Worm (Caenorhabditis elegans) whole organism, young adult: ENCODE data around the gene F54F2.6.

Experiments used
- C17E4.6 ChIP-seq: fragments of 200-800 bp; sonication (Bioruptor generic); IDR thresholded peaks from 2 replicates; pipeline ENCODE4 v1.3.6; 2022; ENCODE audit warnings: missing genetic modification reagents, missing genetic modification characterization, missing compliant biosample characterization
- F39B2.1 ChIP-seq: fragments of 200-800 bp; sonication (Bioruptor generic); IDR thresholded peaks from 2 replicates; pipeline ENCODE4 v1.3.6; 2022; ENCODE audit warnings: missing genetic modification reagents, missing genetic modification characterization, missing compliant biosample characterization
- ZK185.1 ChIP-seq: sonication (generic microtip); optimal IDR thresholded peaks from 2 replicates; lab custom pipeline; 2016; ENCODE audit warnings: mild to moderate bottlenecking, missing genetic modification characterization, missing compliant biosample characterization; ENCODE audit not compliant: poor library complexity, severe bottlenecking
- athp-1 ChIP-seq: sonication (generic microtip); optimal IDR thresholded peaks from 2 replicates; lab custom pipeline; 2017; ENCODE audit warnings: mild to moderate bottlenecking, missing genetic modification characterization, missing compliant biosample characterization
- attf-5 ChIP-seq: fragments of 200-800 bp; sonication (Bioruptor generic); optimal IDR thresholded peaks from 2 replicates; lab custom pipeline; 2018; ENCODE audit warnings: mild to moderate bottlenecking, missing genetic modification characterization, missing compliant biosample characterization
- attf-6 ChIP-seq: fragments of 200-800 bp; sonication (Bioruptor generic); IDR thresholded peaks from 2 replicates; pipeline ENCODE4 v1.3.6; 2022; ENCODE audit warnings: missing genetic modification reagents, missing genetic modification characterization, missing compliant biosample characterization
- bed-1 ChIP-seq: fragments of 200-800 bp; sonication (Bioruptor generic); IDR thresholded peaks from 2 replicates; pipeline ENCODE4 v1.3.6; 2022; ENCODE audit warnings: missing genetic modification reagents, missing genetic modification characterization, missing compliant biosample characterization
- cebp-1 ChIP-seq, 2 experiments: fragments of 200-800 bp in 1 of 2; sonication (Bioruptor generic) in 1 of 2; sonication (generic microtip) in 1 of 2; IDR thresholded peaks in 1 of 2; optimal IDR thresholded peaks in 1 of 2; 2 replicates each; pipeline versions ENCODE4 v1.3.6 to Lab custom; 2017 to 2022; ENCODE audit warnings: missing compliant biosample characterization in 2 of 2, missing genetic modification characterization in 2 of 2, mild to moderate bottlenecking in 1 of 2, missing genetic modification reagents in 1 of 2, moderate library complexity in 1 of 2
- cebp-2 ChIP-seq: fragments of 200-800 bp; sonication (Bioruptor generic); IDR thresholded peaks from 2 replicates; pipeline ENCODE4 v1.3.6; 2022; ENCODE audit warnings: missing genetic modification characterization, missing compliant biosample characterization
- ceh-100 ChIP-seq: fragments of 200-800 bp; sonication (Bioruptor generic); IDR thresholded peaks from 2 replicates; pipeline ENCODE4 v1.3.6; 2022; ENCODE audit warnings: missing genetic modification reagents, missing genetic modification characterization, missing compliant biosample characterization
- ceh-58 ChIP-seq: fragments of 200-800 bp; sonication (Bioruptor generic); IDR thresholded peaks from 2 replicates; pipeline ENCODE4 v1.3.6; 2022; ENCODE audit warnings: missing genetic modification characterization, missing compliant biosample characterization
- chd-7 ChIP-seq: sonication (generic microtip); optimal IDR thresholded peaks from 2 replicates; lab custom pipeline; 2016; ENCODE audit warnings: mild to moderate bottlenecking, missing genetic modification characterization, moderate library complexity, missing compliant biosample characterization
- die-1 ChIP-seq: sonication (generic microtip); optimal IDR thresholded peaks from 2 replicates; lab custom pipeline; 2016; ENCODE audit warnings: missing genotype, mild to moderate bottlenecking, missing genetic modification characterization, missing compliant biosample characterization
- dpl-1 ChIP-seq: fragments of 150-350 bp; optimal IDR thresholded peaks from 2 replicates; lab custom pipeline; 2014; ENCODE audit warnings: missing biosample characterization, missing genetic modification reagents, missing genetic modification characterization
- fkh-3 ChIP-seq: sonication (generic microtip); optimal IDR thresholded peaks from 2 replicates; lab custom pipeline; 2016; ENCODE audit warnings: mild to moderate bottlenecking, missing genetic modification characterization, missing compliant biosample characterization
- gei-17 ChIP-seq: fragments of 200-800 bp; sonication (Bioruptor generic); optimal IDR thresholded peaks from 2 replicates; lab custom pipeline; 2018; ENCODE audit warnings: mild to moderate bottlenecking, missing genetic modification characterization, missing compliant biosample characterization
- hmg-1.2 ChIP-seq: fragments of 200-800 bp; sonication (Bioruptor generic); IDR thresholded peaks from 2 replicates; pipeline ENCODE4 v1.3.6; 2022; ENCODE audit warnings: missing genetic modification reagents, missing genetic modification characterization, missing compliant biosample characterization
- hrde-1 ChIP-seq: sonication (generic microtip); optimal IDR thresholded peaks from 2 replicates; lab custom pipeline; 2016; ENCODE audit warnings: missing genetic modification characterization, mild to moderate bottlenecking, missing compliant biosample characterization, moderate library complexity, missing genotype, missing genetic modification reagents, borderline replicate concordance
- let-526 ChIP-seq: fragments of 200-800 bp; sonication (Bioruptor generic); IDR thresholded peaks from 2 replicates; pipeline ENCODE4 v1.3.6; 2022; ENCODE audit warnings: missing genetic modification reagents, missing genetic modification characterization, missing compliant biosample characterization
- let-607 ChIP-seq, 2 experiments: fragments of 200-800 bp in 1 of 2; sonication (Bioruptor generic) in 1 of 2; sonication (generic microtip) in 1 of 2; optimal IDR thresholded peaks; 2 replicates each; lab custom pipeline; 2016 to 2018; ENCODE audit warnings: mild to moderate bottlenecking in 2 of 2, missing compliant biosample characterization in 2 of 2, missing genetic modification characterization in 2 of 2, moderate library complexity in 2 of 2, missing genotype in 1 of 2
- lin-35 ChIP-seq, 3 experiments: fragments of 150-350 bp in 2 of 3; sonication (generic microtip) in 1 of 3; optimal IDR thresholded peaks; 2 replicates each; lab custom pipeline; 2014 to 2018; ENCODE audit warnings: missing biosample characterization in 3 of 3, missing genetic modification characterization in 3 of 3, missing genetic modification reagents in 3 of 3
- lin-54 ChIP-seq: fragments of 200-800 bp; sonication (Bioruptor generic); optimal IDR thresholded peaks from 2 replicates; lab custom pipeline; 2018; ENCODE audit warnings: mild to moderate bottlenecking, missing genetic modification characterization, missing compliant biosample characterization
- lsy-27 ChIP-seq: sonication (generic microtip); optimal IDR thresholded peaks from 2 replicates; lab custom pipeline; 2017; ENCODE audit warnings: missing genetic modification characterization, mild to moderate bottlenecking, missing compliant biosample characterization, antibody characterized with exemption, missing genotype, borderline replicate concordance; ENCODE audit not compliant: insufficient read depth
- madf-3 ChIP-seq: fragments of 200-800 bp; sonication (Bioruptor generic); IDR thresholded peaks from 2 replicates; pipeline ENCODE4 v1.3.6; 2022; ENCODE audit warnings: missing genetic modification reagents, missing genetic modification characterization, missing compliant biosample characterization
- madf-6 ChIP-seq: fragments of 200-800 bp; sonication (Bioruptor generic); IDR thresholded peaks from 2 replicates; pipeline ENCODE4 v1.3.6; 2022; ENCODE audit warnings: missing genetic modification reagents, missing genetic modification characterization, missing compliant biosample characterization
- mxl-1 ChIP-seq: sonication (generic microtip); optimal IDR thresholded peaks from 2 replicates; lab custom pipeline; 2016; ENCODE audit warnings: missing genetic modification characterization, missing compliant biosample characterization
- nfya-2 ChIP-seq: fragments of 200-800 bp; sonication (Bioruptor generic); IDR thresholded peaks from 2 replicates; pipeline ENCODE4 v1.3.6; 2022; ENCODE audit warnings: missing genetic modification reagents, missing genetic modification characterization, missing compliant biosample characterization
- nfyb-1 ChIP-seq: fragments of 200-800 bp; sonication (Bioruptor generic); IDR thresholded peaks from 2 replicates; pipeline ENCODE4 v1.3.6; 2022; ENCODE audit warnings: missing genetic modification reagents, missing genetic modification characterization, missing compliant biosample characterization
- nhr-179 ChIP-seq: sonication (generic microtip); optimal IDR thresholded peaks from 2 replicates; lab custom pipeline; 2016; ENCODE audit warnings: mild to moderate bottlenecking, missing genetic modification characterization, missing compliant biosample characterization
- nhr-80 ChIP-seq: sonication (generic microtip); optimal IDR thresholded peaks from 2 replicates; lab custom pipeline; 2016; ENCODE audit warnings: missing genetic modification characterization, missing compliant biosample characterization
- pbrm-1 ChIP-seq: fragments of 200-800 bp; sonication (Bioruptor generic); IDR thresholded peaks from 2 replicates; pipeline ENCODE4 v1.3.6; 2022; ENCODE audit warnings: missing genetic modification reagents, missing genetic modification characterization, missing compliant biosample characterization
- pha-4 ChIP-seq: fragments of 150-350 bp; sonication (generic microtip); optimal IDR thresholded peaks from 2 replicates; lab custom pipeline; 2014; ENCODE audit warnings: missing biosample characterization, missing genetic modification reagents, missing genetic modification characterization
- rec-8 ChIP-seq, 2 experiments: sonication (generic microtip); optimal IDR thresholded peaks; 2 replicates each; lab custom pipeline; 2016; ENCODE audit warnings: mild to moderate bottlenecking in 2 of 2, missing genetic modification characterization in 2 of 2, missing genetic modification reagents in 2 of 2, missing genotype in 2 of 2, missing biosample characterization in 1 of 2, missing compliant biosample characterization in 1 of 2, moderate library complexity in 1 of 2
- repo-1 ChIP-seq: sonication (generic microtip); optimal IDR thresholded peaks from 2 replicates; lab custom pipeline; 2017; ENCODE audit warnings: mild to moderate bottlenecking, missing genetic modification characterization, missing compliant biosample characterization
- rpc-1 ChIP-seq, 2 experiments: fragments of 150-350 bp in 1 of 2; sonication (generic microtip) in 1 of 2; optimal IDR thresholded peaks; 2 replicates each; lab custom pipeline; 2014 to 2018; ENCODE audit warnings: missing biosample characterization in 1 of 2, missing genetic modification characterization in 1 of 2, missing genetic modification reagents in 1 of 2, missing genotype in 1 of 2
- snpc-3.4 ChIP-seq: sonication (generic microtip); optimal IDR thresholded peaks from 2 replicates; lab custom pipeline; 2017; ENCODE audit warnings: missing genetic modification characterization, mild to moderate bottlenecking, missing compliant biosample characterization, antibody characterized with exemption, moderate library complexity, missing genotype, missing genetic modification reagents
- sptf-2 ChIP-seq: fragments of 200-800 bp; sonication (Bioruptor generic); optimal IDR thresholded peaks from 2 replicates; lab custom pipeline; 2018; ENCODE audit warnings: mild to moderate bottlenecking, missing genetic modification characterization, missing compliant biosample characterization
- unc-62 ChIP-seq: fragments of 150-350 bp; optimal IDR thresholded peaks from 2 replicates; lab custom pipeline; 2014; ENCODE audit warnings: missing biosample characterization, missing genetic modification reagents, missing genetic modification characterization
- xnd-1 ChIP-seq: sonication (generic microtip); optimal IDR thresholded peaks from 2 replicates; lab custom pipeline; 2016; ENCODE audit warnings: missing genotype, missing genetic modification reagents, missing genetic modification characterization, missing compliant biosample characterization
- zfh-2 ChIP-seq: fragments of 200-800 bp; sonication (Bioruptor generic); conservative IDR thresholded peaks from 2 replicates; pipeline ENCODE4 v1.3.6; 2022; ENCODE audit warnings: missing genetic modification reagents, missing genetic modification characterization, missing compliant biosample characterization
- ztf-18 ChIP-seq: sonication (generic microtip); optimal IDR thresholded peaks from 2 replicates; lab custom pipeline; 2016; ENCODE audit warnings: missing genotype, mild to moderate bottlenecking, missing genetic modification characterization, missing compliant biosample characterization
- ztf-25 ChIP-seq: fragments of 200-800 bp; sonication (Bioruptor generic); IDR thresholded peaks from 2 replicates; pipeline ENCODE4 v1.3.6; 2022; ENCODE audit warnings: missing genetic modification reagents, missing genetic modification characterization, missing compliant biosample characterization
- ztf-3 ChIP-seq: fragments of 200-800 bp; sonication (Bioruptor generic); optimal IDR thresholded peaks from 2 replicates; lab custom pipeline; 2018; ENCODE audit warnings: mild to moderate bottlenecking, missing genetic modification characterization, missing compliant biosample characterization

The F54F2.6 gene

ce11 chrIII:8799964-8800795, at the start of gene F54F2.6 (continued):
- TF ChIP-seq ceh-100 (GFP tag; lab: Robert Waterston, UW): no peak
- 0 out of 2 replicates have a peak, but pooled peaks have one; percentile 32 for TF ChIP-seq C17E4.6 (GFP tag; lab: Robert Waterston, UW)
- TF ChIP-seq lin-35 (GFP tag; optimal IDR thresholded peaks at IDR 0.05; lab: Kevin White, UChicago): peak in 1 of 3 experiments; percentile 78
- no peak for TF ChIP-seq F39B2.1 (GFP tag; lab: Robert Waterston, UW)
- TF ChIP-seq fkh-3 (tag; lab: Kevin White, UChicago): no peak
- peak; percentile 52 for TF ChIP-seq ZK185.1 (tag; lab: Kevin White, UChicago)
- peak; percentile 53 for TF ChIP-seq ztf-3 (GFP tag; lab: Kevin White, UChicago)
- no peak for TF ChIP-seq mxl-1 (tag; lab: Kevin White, UChicago)
- 0 out of 2 replicates have a peak, but pooled peaks have one; percentile 10 for TF ChIP-seq pbrm-1
- peak; percentile 25 for TF ChIP-seq gei-17
- no peak for TF ChIP-seq nhr-179
- no peak for TF ChIP-seq dpl-1

ce11 chrIII:8849507-8849906, 49.0 kb upstream of the F54F2.6 start, which contains the start of gene F44E2.8:
F44E2.8 (minus strand) TSS chrIII:8849877.
- peak; percentile 55 for TF ChIP-seq madf-6 (GFP tag; lab: Robert Waterston, UW)
- no peak for TF ChIP-seq attf-5
- 0 out of 2 replicates have a peak, but pooled peaks have one; percentile 15 for TF ChIP-seq attf-6 (GFP tag; lab: Robert Waterston, UW)
- no peak for TF ChIP-seq rpc-1 (optimal IDR thresholded peaks at IDR 0.05; lab: Kevin White, UChicago)
- TF ChIP-seq rpc-1 (tag; optimal IDR thresholded peaks at IDR 0.05; lab: Kevin White, UChicago): no peak
- TF ChIP-seq pha-4 (tag; lab: Kevin White, UChicago): no peak
- TF ChIP-seq hmg-1.2 (GFP tag; lab: Robert Waterston, UW): 0 out of 2 replicates have a peak, but pooled peaks have one; percentile 16
- peak; percentile 14 for TF ChIP-seq xnd-1 (tag; lab: Kevin White, UChicago)
- TF ChIP-seq let-607 (tag; optimal IDR thresholded peaks at IDR 0.05; lab: Kevin White, UChicago): no peak
- TF ChIP-seq athp-1: peak; percentile 17
- TF ChIP-seq ztf-25: no peak
- no peak for TF ChIP-seq lin-54 (GFP tag; lab: Kevin White, UChicago)
- peak; percentile 38 for TF ChIP-seq repo-1
- TF ChIP-seq lsy-27 (tag; lab: Kevin White, UChicago): no peak
- TF ChIP-seq rec-8 (tag; optimal IDR thresholded peaks at IDR 0.05; lab: Kevin White, UChicago): no peak
- TF ChIP-seq unc-62 (GFP tag; lab: Kevin White, UChicago): no peak
- TF ChIP-seq ztf-18 (tag; lab: Kevin White, UChicago): peak; percentile 17
- no peak for TF ChIP-seq sptf-2 (GFP tag; lab: Kevin White, UChicago)
- TF ChIP-seq nhr-80 (tag; lab: Kevin White, UChicago): no peak
- TF ChIP-seq nfya-2 (GFP tag; lab: Robert Waterston, UW): no peak
- TF ChIP-seq bed-1 (GFP tag; lab: Robert Waterston, UW): no peak
- TF ChIP-seq fkh-3 (tag; lab: Kevin White, UChicago): no peak
- 0 out of 2 replicates have a peak, but pooled peaks have one; percentile 52 for TF ChIP-seq nfyb-1 (GFP tag; lab: Robert Waterston, UW)
- TF ChIP-seq, all 124 proteins: peak for 8

- TF ChIP-seq lsy-27 (tag; lab: Kevin White, UChicago): no peak
- TF ChIP-seq die-1: no peak
- TF ChIP-seq hrde-1: no peak
- no peak for TF ChIP-seq ceh-58
- TF ChIP-seq zfh-2 (GFP tag; lab: Robert Waterston, UW): no peak
- TF ChIP-seq madf-3: no peak
- TF ChIP-seq chd-7 (tag; lab: Kevin White, UChicago): no peak
- no peak for TF ChIP-seq nfya-2 (GFP tag; lab: Robert Waterston, UW)
- no peak for TF ChIP-seq cebp-1 (GFP tag; IDR thresholded peaks at IDR 0.05; lab: Robert Waterston, UW)
- no peak for TF ChIP-seq cebp-1 (tag; optimal IDR thresholded peaks at IDR 0.05; lab: Kevin White, UChicago)
- no peak for TF ChIP-seq lin-35 (GFP tag; optimal IDR thresholded peaks at IDR 0.05; lab: Kevin White, UChicago)
- TF ChIP-seq snpc-3.4: no peak
- TF ChIP-seq cebp-2 (GFP tag; lab: Robert Waterston, UW): no peak
- TF ChIP-seq let-526 (GFP tag; lab: Robert Waterston, UW): no peak
These were observed 47.9 kb upstream of the F54F2.6 start, which contains the start of gene F44E2.7 for ce11 chrIII:8848372-8848771. F44E2.7 (minus strand) TSS chrIII:8848472.
